Fruit fly (Drosophila melanogaster) whole organism, embryonic: ENCODE measurements around the gene Tango2.

ENCODE experiments used
- Ada2b ChIP-seq: fragments of 200-800 bp; sonication (Bioruptor generic); IDR thresholded peaks from 2 replicates; pipeline ENCODE4 v1.3.6; 2022; ENCODE audit warnings: missing biosample characterization, missing genetic modification characterization
- Asciz ChIP-seq: fragments of 200-800 bp; sonication (Bioruptor generic); optimal IDR thresholded peaks from 2 replicates; lab custom pipeline; 2017; ENCODE audit warnings: missing biosample characterization, mild to moderate bottlenecking, missing genetic modification characterization, missing genetic modification reagents
- B-H2 ChIP-seq: fragments of 200-800 bp; sonication (Bioruptor generic); optimal IDR thresholded peaks from 2 replicates; lab custom pipeline; 2018; ENCODE audit warnings: missing biosample characterization, mild to moderate bottlenecking, missing genetic modification characterization
- CG11085 ChIP-seq: fragments of 200-800 bp; sonication (Bioruptor generic); IDR thresholded peaks from 2 replicates; pipeline ENCODE4 v1.3.6; 2022; ENCODE audit warnings: missing biosample characterization, missing genetic modification characterization
- CG11456 ChIP-seq: fragments of 200-800 bp; sonication (Bioruptor generic); IDR thresholded peaks from 3 replicates; pipeline ENCODE4 v1.3.6; 2022; ENCODE audit warnings: missing biosample characterization, missing genetic modification characterization
- CG12219 ChIP-seq: fragments of 200-800 bp; sonication (Bioruptor generic); optimal IDR thresholded peaks from 3 replicates; lab custom pipeline; 2018; ENCODE audit warnings: missing biosample characterization, mild to moderate bottlenecking, missing genetic modification characterization
- CG12659 ChIP-seq: fragments of 200-800 bp; sonication (Bioruptor generic); optimal IDR thresholded peaks from 3 replicates; lab custom pipeline; 2017; ENCODE audit warnings: mild to moderate bottlenecking, missing biosample characterization, missing genetic modification reagents, missing genetic modification characterization
- CG15514 ChIP-seq: fragments of 200-800 bp; sonication (Bioruptor generic); optimal IDR thresholded peaks from 3 replicates; lab custom pipeline; 2017; ENCODE audit warnings: missing biosample characterization, missing genetic modification characterization, mild to moderate bottlenecking, moderate library complexity, missing genetic modification reagents
- CG17385 ChIP-seq: fragments of 200-800 bp; sonication (Bioruptor generic); optimal IDR thresholded peaks from 3 replicates; lab custom pipeline; 2018; ENCODE audit warnings: missing biosample characterization, mild to moderate bottlenecking, missing genetic modification characterization
- CG2199 ChIP-seq: fragments of 200-800 bp; sonication (Bioruptor generic); IDR thresholded peaks from 3 replicates; pipeline ENCODE4 v1.3.6; 2022; ENCODE audit warnings: missing biosample characterization, missing genetic modification characterization
- CG30403 ChIP-seq: fragments of 200-800 bp; sonication (Bioruptor generic); optimal IDR thresholded peaks from 3 replicates; lab custom pipeline; 2016; ENCODE audit warnings: missing biosample characterization, missing genetic modification characterization
- CG3065 ChIP-seq: fragments of 200-800 bp; sonication (Bioruptor generic); optimal IDR thresholded peaks from 2 replicates; lab custom pipeline; 2016; ENCODE audit warnings: missing biosample characterization, missing genetic modification characterization
- CG31441 ChIP-seq: fragments of 200-800 bp; sonication (Bioruptor generic); IDR thresholded peaks from 2 replicates; pipeline ENCODE4 v1.3.6; 2022; ENCODE audit warnings: missing biosample characterization, missing genetic modification characterization
- CG32767 ChIP-seq: fragments of 200-800 bp; sonication (Bioruptor generic); IDR thresholded peaks from 2 replicates; pipeline ENCODE4 v1.3.6; 2022; ENCODE audit warnings: missing biosample characterization, missing genetic modification characterization
- CG34376 ChIP-seq: fragments of 200-800 bp; sonication (Bioruptor generic); optimal IDR thresholded peaks from 2 replicates; lab custom pipeline; 2018; ENCODE audit warnings: missing biosample characterization, mild to moderate bottlenecking, missing genetic modification characterization
- CG4854 ChIP-seq: fragments of 200-800 bp; sonication (Bioruptor generic); optimal IDR thresholded peaks from 2 replicates; lab custom pipeline; 2016; ENCODE audit warnings: missing biosample characterization, missing genetic modification characterization, inconsistent platforms
- CG5180 ChIP-seq: fragments of 200-800 bp; sonication (Bioruptor generic); optimal IDR thresholded peaks from 3 replicates; lab custom pipeline; 2017; ENCODE audit warnings: missing biosample characterization, missing genetic modification characterization, mild to moderate bottlenecking, moderate library complexity, missing genetic modification reagents
- CG7372 ChIP-seq: fragments of 200-800 bp; sonication (Bioruptor generic); IDR thresholded peaks from 2 replicates; pipeline ENCODE4 v1.3.6; 2022; ENCODE audit warnings: missing biosample characterization, missing genetic modification characterization
- CG9817 ChIP-seq: fragments of 200-800 bp; sonication (Bioruptor generic); optimal IDR thresholded peaks from 2 replicates; lab custom pipeline; 2018; ENCODE audit warnings: missing biosample characterization, mild to moderate bottlenecking, missing genetic modification characterization, moderate library complexity
- Dbx ChIP-seq: fragments of 200-800 bp; sonication (Bioruptor generic); IDR thresholded peaks from 3 replicates; pipeline ENCODE4 v1.3.6; 2022; ENCODE audit warnings: missing biosample characterization, missing genetic modification characterization
- Doc2 ChIP-seq: fragments of 200-800 bp; sonication (Bioruptor generic); IDR thresholded peaks from 2 replicates; pipeline ENCODE4 v1.3.6; 2022; ENCODE audit warnings: missing biosample characterization, missing genetic modification characterization
- Dref ChIP-seq: fragments of 200-800 bp; sonication (Bioruptor generic); IDR thresholded peaks from 2 replicates; pipeline ENCODE4 v1.3.6; 2022; ENCODE audit warnings: missing biosample characterization, missing genetic modification characterization
- E2f2 ChIP-seq: fragments of 200-800 bp; sonication (Bioruptor generic); IDR thresholded peaks from 2 replicates; pipeline ENCODE4 v1.3.6; 2022; ENCODE audit warnings: missing biosample characterization, missing genetic modification characterization
- ERR ChIP-seq: fragments of 200-800 bp; sonication (Bioruptor generic); optimal IDR thresholded peaks from 2 replicates; lab custom pipeline; 2016; ENCODE audit warnings: missing biosample characterization, missing genetic modification characterization
- HmgD ChIP-seq: fragments of 200-800 bp; sonication (Bioruptor generic); optimal IDR thresholded peaks from 3 replicates; lab custom pipeline; 2016; ENCODE audit warnings: missing biosample characterization, missing genetic modification characterization
- Lpt ChIP-seq: fragments of >200 bp; optimal IDR thresholded peaks from 2 replicates; lab custom pipeline; 2018; ENCODE audit warnings: missing biosample characterization, missing genetic modification characterization
- MTF-1 ChIP-seq: fragments of 200-800 bp; sonication (Bioruptor generic); optimal IDR thresholded peaks from 2 replicates; lab custom pipeline; 2018; ENCODE audit warnings: missing biosample characterization, mild to moderate bottlenecking, missing genetic modification characterization, borderline replicate concordance
- Nf-YA ChIP-seq: fragments of 200-800 bp; sonication (Bioruptor generic); IDR thresholded peaks from 2 replicates; pipeline ENCODE4 v1.3.6; 2022; ENCODE audit warnings: missing biosample characterization, missing genetic modification characterization
- Rx ChIP-seq: fragments of 200-800 bp; sonication (Bioruptor generic); IDR thresholded peaks from 2 replicates; pipeline ENCODE4 v1.3.6; 2022; ENCODE audit warnings: missing biosample characterization, missing genetic modification characterization
- Scr ChIP-seq: fragments of 200-800 bp; sonication (Bioruptor generic); IDR thresholded peaks from 2 replicates; pipeline ENCODE4 v1.3.6; 2022; ENCODE audit warnings: missing biosample characterization, missing genetic modification characterization; ENCODE audit not compliant: partially characterized antibody
- Usf ChIP-seq: fragments of 200-800 bp; sonication (Bioruptor generic); optimal IDR thresholded peaks from 2 replicates; lab custom pipeline; 2017; ENCODE audit warnings: missing genotype, missing biosample characterization, missing genetic modification characterization
- chinmo ChIP-seq: fragments of 200-800 bp; sonication (Bioruptor generic); IDR thresholded peaks from 4 replicates; pipeline ENCODE4 v1.3.6; 2022; ENCODE audit warnings: missing biosample characterization, missing genetic modification characterization; ENCODE audit not compliant: partially characterized antibody
- chn ChIP-seq: fragments of 200-800 bp; sonication (Bioruptor generic); optimal IDR thresholded peaks from 2 replicates; lab custom pipeline; 2016; ENCODE audit warnings: missing biosample characterization, missing genetic modification characterization
- cwo ChIP-seq: fragments of 200-800 bp; sonication (Bioruptor generic); optimal IDR thresholded peaks from 3 replicates; lab custom pipeline; 2017; ENCODE audit warnings: missing biosample characterization, missing genetic modification characterization, mild to moderate bottlenecking, moderate library complexity, missing genetic modification reagents
- dpn ChIP-seq, 2 experiments: fragments of 200-800 bp; sonication (Bioruptor generic); optimal IDR thresholded peaks; 3 replicates each; lab custom pipeline; 2016; ENCODE audit warnings: missing biosample characterization in 2 of 2, missing genetic modification characterization in 2 of 2
- ems ChIP-seq: fragments of 200-800 bp; sonication (Bioruptor generic); optimal IDR thresholded peaks from 3 replicates; lab custom pipeline; 2016; ENCODE audit warnings: missing biosample characterization, missing genetic modification characterization
- ewg ChIP-seq: fragments of 200-800 bp; sonication (Bioruptor generic); optimal IDR thresholded peaks from 3 replicates; lab custom pipeline; 2017; ENCODE audit warnings: mild to moderate bottlenecking, missing biosample characterization, missing genetic modification reagents, missing genetic modification characterization
- gcm ChIP-seq: fragments of 200-800 bp; sonication (Bioruptor generic); optimal IDR thresholded peaks from 2 replicates; lab custom pipeline; 2019; ENCODE audit warnings: missing biosample characterization, mild to moderate bottlenecking, missing genetic modification characterization, moderate library complexity
- grn ChIP-seq: fragments of 200-800 bp; sonication (Bioruptor generic); optimal IDR thresholded peaks from 3 replicates; lab custom pipeline; 2017; ENCODE audit warnings: missing biosample characterization, missing genetic modification characterization
- gsb-n ChIP-seq: fragments of 200-800 bp; sonication (Bioruptor generic); optimal IDR thresholded peaks from 3 replicates; lab custom pipeline; 2018; ENCODE audit warnings: missing biosample characterization, mild to moderate bottlenecking, missing genetic modification characterization
- lab ChIP-seq: fragments of 200-800 bp; sonication (Bioruptor generic); optimal IDR thresholded peaks from 3 replicates; lab custom pipeline; 2017; ENCODE audit warnings: missing biosample characterization, missing genetic modification characterization, mild to moderate bottlenecking, moderate library complexity, missing genetic modification reagents
- otp ChIP-seq: fragments of 200-800 bp; sonication (Bioruptor generic); IDR thresholded peaks from 3 replicates; pipeline ENCODE4, ENCODE4 v1.3.6; 2022; ENCODE audit warnings: missing biosample characterization, missing genetic modification characterization
- pfk ChIP-seq: fragments of 200-800 bp; sonication (Bioruptor generic); optimal IDR thresholded peaks from 2 replicates; lab custom pipeline; 2018; ENCODE audit warnings: missing biosample characterization, mild to moderate bottlenecking, missing genetic modification characterization, moderate library complexity
- row ChIP-seq: fragments of 200-800 bp; sonication (Bioruptor generic); IDR thresholded peaks from 3 replicates; pipeline ENCODE4 v1.3.6; 2022; ENCODE audit warnings: missing biosample characterization, missing genetic modification characterization
- sd ChIP-seq: fragments of 200-800 bp; sonication (Bioruptor generic); optimal IDR thresholded peaks from 3 replicates; lab custom pipeline; 2018; ENCODE audit warnings: missing biosample characterization, mild to moderate bottlenecking, missing genetic modification characterization, moderate library complexity
- sob ChIP-seq: fragments of 200-800 bp; sonication (Bioruptor generic); IDR thresholded peaks from 2 replicates; pipeline ENCODE4 v1.3.6; 2022; ENCODE audit warnings: missing biosample characterization, missing genetic modification characterization
- stc ChIP-seq: fragments of 200-800 bp; sonication (Bioruptor generic); IDR thresholded peaks from 2 replicates; pipeline ENCODE4 v1.3.6; 2022; ENCODE audit warnings: missing biosample characterization, missing genetic modification characterization
- vvl ChIP-seq: fragments of 200-800 bp; sonication (Bioruptor generic); IDR thresholded peaks from 2 replicates; pipeline ENCODE4 v1.3.6; 2022; ENCODE audit warnings: missing biosample characterization, missing genetic modification characterization
- wor ChIP-seq: fragments of 200-800 bp; sonication (Bioruptor generic); IDR thresholded peaks from 2 replicates; pipeline ENCODE4 v1.3.6; 2022; ENCODE audit warnings: missing biosample characterization, missing genetic modification characterization

The Tango2 gene

DNA sequence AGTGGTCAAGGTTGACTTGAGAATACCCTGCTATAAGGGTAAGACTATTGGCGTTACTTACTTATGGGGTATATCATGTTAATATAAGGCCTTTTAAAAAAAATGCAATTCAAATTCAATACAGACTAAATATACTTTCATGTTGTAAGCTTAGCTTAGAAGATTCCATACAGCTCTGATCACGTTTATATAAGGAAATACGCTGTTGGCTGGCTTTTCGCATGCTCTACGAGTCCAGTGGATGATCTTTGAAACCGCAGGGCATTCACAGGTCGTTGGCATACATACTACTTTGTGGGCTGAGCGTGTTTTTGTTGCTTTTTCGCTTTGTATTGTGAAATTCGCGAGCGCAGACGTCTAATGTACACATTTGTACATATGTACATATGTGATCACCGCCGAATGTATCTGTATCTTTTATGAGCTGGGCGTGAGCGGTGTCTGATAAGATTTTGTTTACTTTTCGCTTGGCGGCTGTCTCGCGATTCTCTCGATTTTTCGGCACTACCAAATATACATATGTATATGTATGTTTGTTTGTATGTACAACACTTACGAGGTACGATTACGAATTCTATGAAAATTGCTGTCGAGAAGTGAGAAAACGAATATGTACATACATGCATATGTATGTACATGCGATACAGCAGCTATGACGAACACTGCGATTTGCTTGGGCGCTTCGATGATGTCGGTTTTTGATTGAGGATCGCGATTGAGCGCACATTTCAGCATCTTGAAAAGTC, 17.6 kb downstream of the Tango2 start (continued):
- TF ChIP-seq CG34376 (GFP tag; lab: Kevin White, UChicago) (peak; percentile 90), lab (GFP tag; lab: Kevin White, UChicago) (peak; percentile 83), Usf (peak; percentile 30), CG9817 (tag; lab: Kevin White, UChicago) (peak; percentile 41), ERR (peak; percentile 38), MTF-1 (peak; percentile 78), CG5180 (GFP tag; lab: Kevin White, UChicago) (peak; percentile 50), chinmo (GFP tag; lab: Robert Waterston, UW) (no peak), sob (GFP tag; lab: Robert Waterston, UW) (peak; percentile 30; the same call in 1 of the 2 replicates), CG7372 (0 out of 2 replicates have a peak, but pooled peaks have one; percentile 18), Lpt (no peak), gsb-n (no peak), pfk (GFP tag; lab: Kevin White, UChicago) (peak; percentile 66), cwo (GFP tag; lab: Kevin White, UChicago) (no peak), row (GFP tag; lab: Robert Waterston, UW) (peak; percentile 78), stc (GFP tag; lab: Robert Waterston, UW) (no peak), CG12219 (GFP tag; lab: Kevin White, UChicago) (peak; percentile 13), Doc2 (GFP tag; lab: Robert Waterston, UW) (no peak), ems (GFP tag; lab: Kevin White, UChicago) (no peak), CG11456 (0 out of 3 replicates have a peak, but pooled peaks have one; percentile 34), CG11085 (GFP tag; lab: Robert Waterston, UW) (0 out of 2 replicates have a peak, but pooled peaks have one; percentile 31), CG15514 (GFP tag; lab: Kevin White, UChicago) (peak; percentile 55), grn (GFP tag; lab: Kevin White, UChicago) (no peak), E2f2 (GFP tag; lab: Robert Waterston, UW) (peak; percentile 33; the same call in 1 of the 2 replicates), otp (peak; percentile 44; the same call in 1 of the 3 replicates), Dref (GFP tag; lab: Robert Waterston, UW) (no peak), dpn (GFP tag; optimal IDR thresholded peaks at IDR 0.05; lab: Kevin White, UChicago) (peak; percentile 23 to 44), CG31441 (peak; percentile 40; the same call in 1 of the 2 replicates), Scr (no peak), CG12659 (GFP tag; lab: Kevin White, UChicago) (peak; percentile 57), CG30403 (peak; percentile 56), ewg (GFP tag; lab: Kevin White, UChicago) (no peak), CG3065 (GFP tag; lab: Kevin White, UChicago) (no peak), Asciz (GFP tag; lab: Kevin White, UChicago) (peak; percentile 36), chn (GFP tag; lab: Kevin White, UChicago) (peak; percentile 25), Nf-YA (GFP tag; lab: Robert Waterston, UW) (no peak), sd (tag; lab: Kevin White, UChicago) (peak; percentile 42), CG4854 (GFP tag; lab: Kevin White, UChicago) (no peak), Rx (GFP tag; lab: Robert Waterston, UW) (no peak), CG2199 (GFP tag; lab: Robert Waterston, UW) (no peak), wor (no peak), Dbx (0 out of 3 replicates have a peak, but pooled peaks have one; percentile 49), CG17385 (GFP tag; lab: Kevin White, UChicago) (peak; percentile 32), gcm (GFP tag; lab: Kevin White, UChicago) (peak; percentile 4), B-H2 (GFP tag; lab: Kevin White, UChicago) (peak; percentile 38), CG32767 (GFP tag; lab: Robert Waterston, UW) (no peak), vvl (no peak), HmgD (GFP tag; lab: Kevin White, UChicago) (no peak), Ada2b (GFP tag; lab: Robert Waterston, UW) (no peak)
